Worm (Caenorhabditis elegans): Measurements from ENCODE around the gene F56D6.23.

DNA sequence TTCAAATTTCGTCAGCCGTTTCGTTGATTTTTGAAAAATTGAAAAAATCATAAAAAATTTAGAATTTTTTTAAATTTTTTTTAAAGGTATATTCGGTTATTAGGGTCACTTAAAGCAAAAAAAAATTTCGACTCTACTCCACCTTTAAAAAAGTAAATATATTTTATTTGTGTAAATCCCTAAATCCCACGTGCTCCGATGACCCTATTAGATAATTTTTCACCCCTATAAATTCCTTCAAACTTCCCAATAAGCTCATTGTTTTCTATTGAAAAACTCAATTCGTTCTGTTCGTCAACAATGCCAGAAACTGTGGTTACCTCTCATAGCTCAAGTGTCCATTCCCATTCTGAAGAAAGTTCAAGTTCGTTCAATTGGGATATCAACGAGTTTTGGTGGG lies 5.7 kb upstream of the F56D6.23 start, which contains the start of gene F56D6.20:
- TF ChIP-seq daf-8 (GFP tag; IDR thresholded peaks at IDR 0.05) (no peak), unc-62 (GFP tag; optimal IDR thresholded peaks at IDR 0.05 in 1 of 2) (no peak), unc-62 (tag; optimal IDR thresholded peaks at IDR 0.05) (no peak), snpc-4 (tag; optimal IDR thresholded peaks at IDR 0.05) (no peak), spr-3 (GFP tag; optimal IDR thresholded peaks at IDR 0.05) (no peak), hmg-1.1 (GFP tag; IDR thresholded peaks at IDR 0.05) (no peak), daf-12 (tag; optimal IDR thresholded peaks at IDR 0.05) (no peak), F26F4.8 (GFP tag; conservative IDR thresholded peaks at IDR 0.05) (no peak), nhr-76 (tag; optimal IDR thresholded peaks at IDR 0.05) (no peak)

Data from whole organism, L4 larva.